Fruit fly (Drosophila melanogaster): ENCODE results near the gene ovo.

Gene ovo

dm6 chrX:5083647-5084096, 35.6 kb downstream of the ovo start (continued):
- TF ChIP-seq CG6765 (GFP tag; optimal IDR thresholded peaks at IDR 0.05): peak; percentile 90
- TF ChIP-seq sens (GFP tag): peak; percentile 99
- peak; percentile 41 for TF ChIP-seq Sry-β (GFP tag; optimal IDR thresholded peaks at IDR 0.05)
- TF ChIP-seq CG1233 (GFP tag; optimal IDR thresholded peaks at IDR 0.05): peak; percentile 91
- TF ChIP-seq CG32772 (GFP tag; IDR thresholded peaks at IDR 0.05): peak; percentile 97
- peak; percentile 88 for TF ChIP-seq Fer3 (tag; optimal IDR thresholded peaks at IDR 0.05)
- peak; percentile 99 for TF ChIP-seq vvl (GFP tag; IDR thresholded peaks at IDR 0.05)
- TF ChIP-seq CG10462 (GFP tag; optimal IDR thresholded peaks at IDR 0.05): peak; percentile 88
- peak; percentile 47; the same call in 1 of the 2 replicates for TF ChIP-seq bbx (GFP tag; IDR thresholded peaks at IDR 0.05; ENCODE audit: partially characterized antibody)
- TF ChIP-seq Optix (GFP tag; IDR thresholded peaks at IDR 0.05): peak; percentile 98
- TF ChIP-seq bcd (GFP tag; optimal IDR thresholded peaks at IDR 0.05): peak; percentile 96
- peak; percentile 91 for TF ChIP-seq CG9215 (GFP tag; IDR thresholded peaks at IDR 0.05)
- TF ChIP-seq CG10267 (tag; optimal IDR thresholded peaks at IDR 0.05): peak; percentile 58
- peak; percentile 40 for TF ChIP-seq fd102C (GFP tag; optimal IDR thresholded peaks at IDR 0.05)
- TF ChIP-seq z (GFP tag; IDR thresholded peaks at IDR 0.05): peak; percentile 81
- TF ChIP-seq ara (GFP tag; IDR thresholded peaks at IDR 0.05): peak; percentile 96
- TF ChIP-seq crol (GFP tag; IDR thresholded peaks at IDR 0.05): peak; percentile 97
- TF ChIP-seq Aef1 (GFP tag; IDR thresholded peaks at IDR 0.05): peak; percentile 97
- TF ChIP-seq Ravus (GFP tag; IDR thresholded peaks at IDR 0.05): peak; percentile 89
- TF ChIP-seq BtbVII (GFP tag; optimal IDR thresholded peaks at IDR 0.05): peak; percentile 93
- peak; percentile 67 for TF ChIP-seq CG17802 (tag; optimal IDR thresholded peaks at IDR 0.05)
- TF ChIP-seq row (GFP tag; IDR thresholded peaks at IDR 0.05): peak; percentile 98
- TF ChIP-seq Fer2 (tag; optimal IDR thresholded peaks at IDR 0.05): peak; percentile 76
- peak; percentile 96 for TF ChIP-seq CG4282 (GFP tag; optimal IDR thresholded peaks at IDR 0.05)
- peak; percentile 79 for TF ChIP-seq Ets97D (GFP tag; optimal IDR thresholded peaks at IDR 0.05)
- peak; percentile 98 for TF ChIP-seq ken (GFP tag; IDR thresholded peaks at IDR 0.05)
- TF ChIP-seq HLH3B (GFP tag; IDR thresholded peaks at IDR 0.05): peak; percentile 97
- peak; percentile 88 for TF ChIP-seq CG10274 (GFP tag; optimal IDR thresholded peaks at IDR 0.05)
- peak; percentile 97 for TF ChIP-seq CG11456 (GFP tag; IDR thresholded peaks at IDR 0.05)
- TF ChIP-seq Med (GFP tag): peak; percentile 99
- peak; percentile 92 for TF ChIP-seq CG1529 (GFP tag; optimal IDR thresholded peaks at IDR 0.05)
- TF ChIP-seq CG3065 (GFP tag; optimal IDR thresholded peaks at IDR 0.05): peak; percentile 51
- peak; percentile 88 for TF ChIP-seq klu (GFP tag; IDR thresholded peaks at IDR 0.05)
- TF ChIP-seq oc (tag; optimal IDR thresholded peaks at IDR 0.05): peak; percentile 81
- TF ChIP-seq CG1024 (GFP tag; IDR thresholded peaks at IDR 0.05): peak; percentile 92
- TF ChIP-seq ci (GFP tag; IDR thresholded peaks at IDR 0.05): peak; percentile 98
- TF ChIP-seq CG3838 (GFP tag; optimal IDR thresholded peaks at IDR 0.05): peak; percentile 58
- peak; percentile 96 for TF ChIP-seq wdn (GFP tag; IDR thresholded peaks at IDR 0.05)
- TF ChIP-seq amos (GFP tag; IDR thresholded peaks at IDR 0.05; ENCODE audit: partially characterized antibody): peak; percentile 32; the same call in 1 of the 2 replicates
- TF ChIP-seq CG2129 (GFP tag; IDR thresholded peaks at IDR 0.05; ENCODE audit: partially characterized antibody): no peak
- peak; percentile 96 for TF ChIP-seq CG10366 (GFP tag; IDR thresholded peaks at IDR 0.05)
- no peak for TF ChIP-seq BEAF-32 (GFP tag; optimal IDR thresholded peaks at IDR 0.05)
- peak; percentile 93 for TF ChIP-seq CG17359 (tag; optimal IDR thresholded peaks at IDR 0.05)
- peak; percentile 91 for TF ChIP-seq crc (GFP tag; optimal IDR thresholded peaks at IDR 0.05)
- peak; percentile 45 for TF ChIP-seq Dref (GFP tag; IDR thresholded peaks at IDR 0.05)
- peak; percentile 93 for TF ChIP-seq CG12219 (GFP tag; optimal IDR thresholded peaks at IDR 0.05)
- peak; percentile 82 for TF ChIP-seq Lhr (GFP tag; optimal IDR thresholded peaks at IDR 0.05)
- TF ChIP-seq sisA (GFP tag; IDR thresholded peaks at IDR 0.05): peak; percentile 98
- peak; percentile 95 for TF ChIP-seq kni (GFP tag; optimal IDR thresholded peaks at IDR 0.05)
- no peak for TF ChIP-seq Dp (GFP tag; optimal IDR thresholded peaks at IDR 0.05)
- TF ChIP-seq Hsf (GFP tag; optimal IDR thresholded peaks at IDR 0.05): peak; percentile 92

Measured in whole organism, embryonic.